Fruit fly (Drosophila melanogaster): ENCODE results near the gene eyg.

eyg gene

DNA sequence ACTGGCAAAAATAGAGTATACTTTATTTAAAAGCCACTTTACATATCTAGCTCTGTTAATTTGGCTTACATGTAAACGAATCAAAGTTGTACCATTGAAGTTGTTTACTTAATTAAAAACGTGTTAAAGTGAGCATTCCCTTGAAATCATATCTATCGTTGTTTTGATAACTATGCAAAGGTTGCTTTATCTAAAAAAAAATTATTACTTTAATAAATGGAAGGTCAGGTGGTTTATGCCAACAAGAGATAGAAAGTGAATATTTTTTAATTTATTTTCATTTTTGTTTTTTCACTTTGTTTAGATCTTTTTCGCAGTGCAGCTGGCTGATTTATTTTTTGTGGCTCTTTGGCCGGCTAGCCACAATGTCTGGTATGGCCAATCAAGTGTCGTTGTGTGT, 15.1 kb upstream of the eyg start (continued):
- TF ChIP-seq CG4404 (GFP tag; IDR thresholded peaks at IDR 0.05): peak; percentile 33; the same call in 1 of the 2 replicates
- 0 out of 3 replicates have a peak, but pooled peaks have one; percentile 37 for TF ChIP-seq CG7357 (GFP tag; IDR thresholded peaks at IDR 0.05)
- no peak for TF ChIP-seq br (optimal IDR thresholded peaks at IDR 0.05)
- peak; percentile 75 for TF ChIP-seq row (GFP tag; IDR thresholded peaks at IDR 0.05)
- no peak for TF ChIP-seq Nf-YA (GFP tag; IDR thresholded peaks at IDR 0.05)
- TF ChIP-seq CG11723 (GFP tag; optimal IDR thresholded peaks at IDR 0.05): peak; percentile 47
- no peak for TF ChIP-seq CG6813 (GFP tag; optimal IDR thresholded peaks at IDR 0.05)
- no peak for TF ChIP-seq Spps (tag; optimal IDR thresholded peaks at IDR 0.05)
- TF ChIP-seq Sry-δ (GFP tag; optimal IDR thresholded peaks at IDR 0.05): peak; percentile 19
- peak; percentile 4 for TF ChIP-seq btn (GFP tag; optimal IDR thresholded peaks at IDR 0.05)
- TF ChIP-seq lola (GFP tag; optimal IDR thresholded peaks at IDR 0.05): peak in 1 of 3 experiments; percentile 54
- TF ChIP-seq Abd-B (GFP tag; optimal IDR thresholded peaks at IDR 0.05): peak; percentile 56
- TF ChIP-seq Jarid2 (GFP tag; optimal IDR thresholded peaks at IDR 0.05): peak; percentile 38
- peak; percentile 17 for TF ChIP-seq eyg (GFP tag; optimal IDR thresholded peaks at IDR 0.05)
- peak; percentile 32; the same call in 1 of the 2 replicates for TF ChIP-seq sim (GFP tag; IDR thresholded peaks at IDR 0.05)
- peak; percentile 24 for TF ChIP-seq CG3065 (GFP tag; optimal IDR thresholded peaks at IDR 0.05)
- peak; percentile 79 for TF ChIP-seq Med (GFP tag)
- peak; percentile 65 for TF ChIP-seq bab2 (GFP tag; optimal IDR thresholded peaks at IDR 0.05)
- peak; percentile 39 for TF ChIP-seq CG33213 (GFP tag; optimal IDR thresholded peaks at IDR 0.05)
- peak; percentile 61 for TF ChIP-seq Chrac-16 (GFP tag; optimal IDR thresholded peaks at IDR 0.05)
- peak; percentile 43; the same call in 1 of the 2 replicates for TF ChIP-seq dimm (GFP tag; IDR thresholded peaks at IDR 0.05)
- peak; percentile 4 for TF ChIP-seq CrebB (tag; optimal IDR thresholded peaks at IDR 0.05)
- peak; percentile 62 for TF ChIP-seq trh (GFP tag; optimal IDR thresholded peaks at IDR 0.05)
- peak; percentile 27; the same call in 1 of the 3 replicates for TF ChIP-seq ken (GFP tag; IDR thresholded peaks at IDR 0.05)
- TF ChIP-seq Blimp-1 (GFP tag; optimal IDR thresholded peaks at IDR 0.05): peak; percentile 69
- TF ChIP-seq zen2 (GFP tag; IDR thresholded peaks at IDR 0.05; ENCODE audit: partially characterized antibody): no peak
- TF ChIP-seq sima (GFP tag; optimal IDR thresholded peaks at IDR 0.05): no peak
- TF ChIP-seq CG15479 (GFP tag; optimal IDR thresholded peaks at IDR 0.05): no peak
- TF ChIP-seq CG17186 (GFP tag; optimal IDR thresholded peaks at IDR 0.05): no peak
- TF ChIP-seq az2 (GFP tag; optimal IDR thresholded peaks at IDR 0.05): peak; percentile 82
- TF ChIP-seq peb (GFP tag; IDR thresholded peaks at IDR 0.05): peak; percentile 55; the same call in 1 of the 2 replicates
- peak; percentile 81 for TF ChIP-seq CG11695 (GFP tag; IDR thresholded peaks at IDR 0.05)
- TF ChIP-seq Opbp (GFP tag; IDR thresholded peaks at IDR 0.05; ENCODE audit: partially characterized antibody): no peak
- peak; percentile 30 for TF ChIP-seq Ets97D (GFP tag; optimal IDR thresholded peaks at IDR 0.05)
- TF ChIP-seq H15 (GFP tag; IDR thresholded peaks at IDR 0.05): peak; percentile 62; the same call in 1 of the 3 replicates
- TF ChIP-seq CG42726 (GFP tag; IDR thresholded peaks at IDR 0.05; ENCODE audit: partially characterized antibody): no peak
- TF ChIP-seq CG4617 (GFP tag; optimal IDR thresholded peaks at IDR 0.05; ENCODE audit: borderline replicate concordance): peak; percentile 23
- no peak for TF ChIP-seq CG9932 (GFP tag; IDR thresholded peaks at IDR 0.05)
- TF ChIP-seq Ssrp (tag; optimal IDR thresholded peaks at IDR 0.05): peak; percentile 75
- no peak for TF ChIP-seq CG9876 (GFP tag; optimal IDR thresholded peaks at IDR 0.05)
- TF ChIP-seq CG11504 (tag; optimal IDR thresholded peaks at IDR 0.05): peak; percentile 91
- TF ChIP-seq CG2875 (GFP tag; optimal IDR thresholded peaks at IDR 0.05): peak; percentile 71
- TF ChIP-seq twi (tag; optimal IDR thresholded peaks at IDR 0.05): peak; percentile 25
- TF ChIP-seq Camta (GFP tag; optimal IDR thresholded peaks at IDR 0.05): peak; percentile 68
- TF ChIP-seq PHDP (tag; optimal IDR thresholded peaks at IDR 0.05): peak; percentile 78
- TF ChIP-seq Bgb (GFP tag; IDR thresholded peaks at IDR 0.05; ENCODE audit: partially characterized antibody): no peak
- no peak for TF ChIP-seq nom (GFP tag; optimal IDR thresholded peaks at IDR 0.05)
- TF ChIP-seq Awh (GFP tag; IDR thresholded peaks at IDR 0.05): no peak
- peak; percentile 77 for TF ChIP-seq CG17385 (GFP tag; optimal IDR thresholded peaks at IDR 0.05)
- TF ChIP-seq ap (GFP tag; IDR thresholded peaks at IDR 0.05): no peak
